Fruit fly (Drosophila melanogaster) Kc167 (cell line): ENCODE results near the gene Est-6.

Experiments
- Myc ChIP-seq: fragments of >200 bp; optimal IDR thresholded peaks from 2 replicates; lab custom pipeline; 2017; ENCODE audit warnings: missing external identifiers
- Sin3A ChIP-seq: fragments of >200 bp; optimal IDR thresholded peaks from 2 replicates; lab custom pipeline; 2018; ENCODE audit warnings: missing external identifiers
- h ChIP-seq: fragments of >200 bp; optimal IDR thresholded peaks from 3 replicates; lab custom pipeline; 2018; ENCODE audit warnings: missing external identifiers
- insv ChIP-seq: fragments of >200 bp; optimal IDR thresholded peaks from 3 replicates; lab custom pipeline; 2018; ENCODE audit warnings: missing external identifiers
- psq ChIP-seq: fragments of >200 bp; optimal IDR thresholded peaks from 2 replicates; lab custom pipeline; 2017; ENCODE audit warnings: missing external identifiers
- ttk ChIP-seq: sonication (Bioruptor generic); optimal IDR thresholded peaks from 2 replicates; lab custom pipeline; 2017; ENCODE audit warnings: missing external identifiers

dm6 chr3L:12202980-12203379, 14.4 kb downstream of the Est-6 start:
- TF ChIP-seq Myc (lab: Kevin White, UChicago) = no peak
- TF ChIP-seq Sin3A (lab: Kevin White, UChicago) = no peak
- no peak for TF ChIP-seq h (lab: Kevin White, UChicago)
- no peak for TF ChIP-seq ttk (lab: Kevin White, UChicago)
- no peak for TF ChIP-seq psq (lab: Kevin White, UChicago)
- no peak for TF ChIP-seq insv
